Fruit fly (Drosophila melanogaster): ENCODE measurements around the gene Adgf-C.

Gene Adgf-C

DNA sequence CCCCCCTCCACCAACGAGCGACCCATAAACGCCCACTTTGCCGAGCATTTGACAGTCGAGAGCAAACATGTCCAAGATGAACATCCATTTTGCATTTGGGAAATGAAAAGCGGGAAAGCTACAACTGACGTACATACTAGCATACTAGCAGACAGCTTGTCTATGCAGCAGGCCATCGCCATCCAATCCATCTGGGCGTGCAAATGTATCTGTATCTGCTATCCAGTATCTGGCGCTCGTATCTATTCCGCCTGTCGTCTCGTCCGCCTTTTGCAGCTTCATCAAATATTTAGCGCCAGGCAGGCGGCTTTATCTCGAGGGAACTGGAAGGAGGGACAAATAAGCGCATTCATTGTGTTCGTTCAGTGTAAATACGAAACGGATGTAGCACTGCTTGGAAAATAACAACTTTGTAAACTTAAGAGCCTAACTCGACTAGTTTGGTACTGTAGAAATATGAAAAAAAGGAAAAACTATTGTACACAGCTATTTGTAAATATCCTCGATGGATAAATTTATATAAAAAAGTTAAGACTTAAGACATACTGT lies 7.5 kb downstream of the Adgf-C start:
- TF ChIP-seq br (GFP tag; optimal IDR thresholded peaks at IDR 0.05) (peak; percentile 25), h (GFP tag; optimal IDR thresholded peaks at IDR 0.05) (peak; percentile 3), N (GFP tag; optimal IDR thresholded peaks at IDR 0.05) (no peak), Hr83 (GFP tag; optimal IDR thresholded peaks at IDR 0.05; ENCODE audit: poor library complexity, severe bottlenecking) (peak; percentile 41), lola (GFP tag; optimal IDR thresholded peaks at IDR 0.05) (no peak)

DNA sequence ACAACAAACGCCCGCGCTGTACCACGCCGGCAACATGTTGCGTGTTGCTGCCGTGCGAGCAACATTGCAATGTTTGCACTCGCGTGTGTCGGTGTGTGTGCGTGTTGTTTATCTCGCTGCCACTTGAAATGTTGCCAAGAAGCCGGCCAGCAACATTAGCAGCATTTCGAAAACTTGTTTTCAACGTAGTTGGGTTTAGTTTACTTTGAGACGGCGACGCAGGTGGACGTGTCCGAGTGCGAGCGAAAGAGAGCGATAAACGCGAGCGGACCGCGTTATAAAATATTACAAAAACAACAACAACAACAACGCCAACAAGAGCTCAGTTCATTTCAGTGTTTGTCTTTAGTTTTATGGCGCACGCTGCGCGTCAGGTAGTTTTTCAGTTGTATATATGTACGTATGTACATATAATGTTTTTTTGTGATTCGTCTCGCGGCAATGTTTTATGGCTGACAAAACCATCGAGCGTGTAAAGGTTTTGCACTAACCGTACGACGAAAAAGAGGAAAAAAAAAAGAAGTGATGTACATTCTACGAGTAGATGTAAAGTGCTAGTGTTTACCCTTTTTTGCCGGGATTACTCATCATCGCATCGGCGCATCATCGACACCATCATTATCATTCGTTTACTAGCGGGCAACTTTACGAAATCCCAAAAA lies 8.6 kb downstream of the Adgf-C start, which contains the start of gene kmr:
TSS of gene kmr (plus strand) at position 196 of the 662 bp plus-strand sequence.
- TF ChIP-seq rgr (GFP tag; optimal IDR thresholded peaks at IDR 0.05), result peak; percentile 12
- TF ChIP-seq lola (GFP tag; optimal IDR thresholded peaks at IDR 0.05), result no peak
- TF ChIP-seq Mio (GFP tag; optimal IDR thresholded peaks at IDR 0.05), result no peak
- TF ChIP-seq dsf (GFP tag; optimal IDR thresholded peaks at IDR 0.05; ENCODE audit: borderline replicate concordance), result no peak
- TF ChIP-seq Vsx2 (GFP tag; optimal IDR thresholded peaks at IDR 0.05; ENCODE audit: partially characterized antibody), result no peak
- TF ChIP-seq psq (GFP tag; optimal IDR thresholded peaks at IDR 0.05), result no peak
- peak; percentile 61 for TF ChIP-seq fru (GFP tag; optimal IDR thresholded peaks at IDR 0.05)
- TF ChIP-seq Hr78 (GFP tag; optimal IDR thresholded peaks at IDR 0.05), result no peak
- no peak for TF ChIP-seq HLH106 (tag; optimal IDR thresholded peaks at IDR 0.05)
- no peak for TF ChIP-seq sage (GFP tag; optimal IDR thresholded peaks at IDR 0.05)
- no peak for TF ChIP-seq Myc (optimal IDR thresholded peaks at IDR 0.05)
- no peak for TF ChIP-seq dl (GFP tag; optimal IDR thresholded peaks at IDR 0.05; ENCODE audit: insufficient read depth in 1 of 2, partially characterized antibody in 2 of 2)
- TF ChIP-seq N (GFP tag; optimal IDR thresholded peaks at IDR 0.05), result peak; percentile 26
- TF ChIP-seq sv (GFP tag; optimal IDR thresholded peaks at IDR 0.05), result no peak
- peak in 1 of 2 experiments; percentile 16 for TF ChIP-seq foxo (GFP tag; optimal IDR thresholded peaks at IDR 0.05)
- peak; percentile 34 for TF ChIP-seq Dif (GFP tag; optimal IDR thresholded peaks at IDR 0.05; ENCODE audit: partially characterized antibody)
- TF ChIP-seq jim (GFP tag; optimal IDR thresholded peaks at IDR 0.05), result no peak
- TF ChIP-seq CrebA (GFP tag; optimal IDR thresholded peaks at IDR 0.05; ENCODE audit: borderline replicate concordance), result peak; percentile 43
- TF ChIP-seq CG9705 (GFP tag; optimal IDR thresholded peaks at IDR 0.05), result no peak
- no peak for TF ChIP-seq Hnf4 (GFP tag; optimal IDR thresholded peaks at IDR 0.05)
- TF ChIP-seq h (GFP tag; optimal IDR thresholded peaks at IDR 0.05), result peak; percentile 7
- no peak for TF ChIP-seq Rel (GFP tag; optimal IDR thresholded peaks at IDR 0.05)
- TF ChIP-seq Rel (tag; optimal IDR thresholded peaks at IDR 0.05), result no peak
- TF ChIP-seq Dfd (GFP tag; optimal IDR thresholded peaks at IDR 0.05), result no peak
- TF ChIP-seq tai (GFP tag; optimal IDR thresholded peaks at IDR 0.05), result peak; percentile 41

DNA sequence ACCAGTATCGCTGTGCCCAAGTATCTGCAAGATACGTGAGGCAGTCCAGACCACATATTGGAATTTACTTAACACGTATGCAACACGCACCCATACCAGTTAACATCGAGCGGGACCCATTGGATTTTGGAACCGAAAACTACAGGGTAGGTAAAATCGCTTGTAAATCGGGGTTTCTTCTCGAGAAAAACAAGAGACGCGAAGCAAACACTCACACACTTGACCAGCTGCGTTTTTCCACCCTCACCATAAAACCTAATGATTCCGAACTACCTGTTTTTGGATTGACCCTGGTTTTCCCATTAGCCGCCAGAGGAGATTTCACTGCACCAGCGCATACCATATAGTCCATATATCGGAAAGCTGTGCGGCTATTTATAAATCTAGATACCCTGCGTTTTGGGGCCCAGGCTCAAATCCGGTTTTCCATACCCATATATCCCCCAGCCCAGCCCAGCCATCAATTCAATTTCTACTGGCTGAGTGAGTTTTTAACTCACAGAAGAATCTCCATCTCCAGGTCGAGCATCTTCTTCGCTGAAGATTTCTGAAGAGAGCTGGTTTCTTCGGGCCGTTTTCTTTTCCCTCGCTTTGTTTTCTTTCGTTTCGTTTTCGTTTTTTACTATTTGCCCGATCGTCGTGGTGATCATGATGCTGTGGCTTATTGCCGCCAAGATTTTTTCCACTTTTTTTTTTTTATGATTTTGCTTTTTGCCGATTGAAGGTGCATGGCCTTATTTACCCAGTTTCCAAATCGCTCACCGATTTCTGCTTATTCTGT lies 9.3 kb downstream of the Adgf-C start:
- TF ChIP-seq jim (GFP tag; optimal IDR thresholded peaks at IDR 0.05) (no peak), N (GFP tag; optimal IDR thresholded peaks at IDR 0.05) (no peak), CrebA (GFP tag; optimal IDR thresholded peaks at IDR 0.05; ENCODE audit: borderline replicate concordance) (peak; percentile 46), Mio (GFP tag; optimal IDR thresholded peaks at IDR 0.05) (no peak), fru (GFP tag; optimal IDR thresholded peaks at IDR 0.05) (peak; percentile 26), OdsH (GFP tag; optimal IDR thresholded peaks at IDR 0.05) (no peak), Jra (GFP tag; optimal IDR thresholded peaks at IDR 0.05) (no peak), psq (GFP tag; optimal IDR thresholded peaks at IDR 0.05) (peak; percentile 59), CG9705 (GFP tag; optimal IDR thresholded peaks at IDR 0.05) (no peak), Rel (GFP tag; optimal IDR thresholded peaks at IDR 0.05) (no peak), Rel (tag; optimal IDR thresholded peaks at IDR 0.05) (no peak), Vsx2 (GFP tag; optimal IDR thresholded peaks at IDR 0.05; ENCODE audit: partially characterized antibody) (no peak), Dfd (GFP tag; optimal IDR thresholded peaks at IDR 0.05) (no peak), sage (GFP tag; optimal IDR thresholded peaks at IDR 0.05) (no peak), pan (optimal IDR thresholded peaks at IDR 0.05) (no peak), usp (GFP tag; optimal IDR thresholded peaks at IDR 0.05) (no peak), Sp1 (GFP tag; optimal IDR thresholded peaks at IDR 0.05) (peak; percentile 17), CG32264 (GFP tag; optimal IDR thresholded peaks at IDR 0.05) (no peak)
